Fruit fly (Drosophila melanogaster) whole organism, larva: ENCODE measurements around the gene CG18473.

Experiments
- noc ChIP-seq: fragments of 200-800 bp; sonication (Bioruptor generic); optimal IDR thresholded peaks from 3 replicates; lab custom pipeline; 2019; ENCODE audit warnings: missing biosample characterization, mild to moderate bottlenecking, missing genetic modification characterization, moderate library complexity

Gene CG18473

DNA sequence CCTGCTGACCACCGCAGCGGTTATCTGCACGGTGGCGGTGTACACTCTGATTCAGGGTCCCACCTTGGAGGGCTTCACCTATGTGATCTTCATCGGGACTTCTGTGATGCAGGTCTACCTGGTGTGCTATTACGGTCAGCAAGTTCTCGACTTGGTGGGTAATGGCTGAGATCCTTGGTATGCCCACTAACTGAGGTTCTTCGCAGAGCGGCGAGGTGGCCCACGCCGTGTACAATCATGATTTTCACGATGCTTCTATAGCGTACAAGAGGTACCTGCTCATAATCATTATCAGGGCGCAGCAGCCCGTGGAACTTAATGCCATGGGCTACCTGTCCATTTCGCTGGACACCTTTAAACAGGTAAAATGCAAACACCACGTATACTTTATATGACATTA is 36.0 kb downstream of the CG18473 start:
- no peak for TF ChIP-seq noc (tag; lab: Kevin White, UChicago)

- TF ChIP-seq noc (tag; lab: Kevin White, UChicago): peak; percentile 85
These were observed 36.9 kb downstream of the CG18473 start, which contains the start of gene CG34117 for dm6 chr3R:9399951-9400392. Gene CG34117 (minus strand): TSS chr3R:9400053.

- TF ChIP-seq noc (tag; lab: Kevin White, UChicago): peak; percentile 96
These were observed 38.1 kb downstream of the CG18473 start, which contains the start of the genes RpL34b and CG8132 for dm6 chr3R:9401127-9401603. Gene RpL34b (minus strand): TSS chr3R:9401226. Gene CG8132 (plus strand): TSS chr3R:9401495.

dm6 chr3R:9404104-9404512 is 41.0 kb downstream of the CG18473 start, which contains the start of the genes CG9356, BBIP1 and CG8135:
Gene CG9356 (minus strand): TSS chr3R:9404269.
Gene BBIP1 (plus strand): TSS chr3R:9404385.
Gene CG8135 (plus strand): TSS chr3R:9404385.
- TF ChIP-seq noc (tag; lab: Kevin White, UChicago): peak; percentile 65

DNA sequence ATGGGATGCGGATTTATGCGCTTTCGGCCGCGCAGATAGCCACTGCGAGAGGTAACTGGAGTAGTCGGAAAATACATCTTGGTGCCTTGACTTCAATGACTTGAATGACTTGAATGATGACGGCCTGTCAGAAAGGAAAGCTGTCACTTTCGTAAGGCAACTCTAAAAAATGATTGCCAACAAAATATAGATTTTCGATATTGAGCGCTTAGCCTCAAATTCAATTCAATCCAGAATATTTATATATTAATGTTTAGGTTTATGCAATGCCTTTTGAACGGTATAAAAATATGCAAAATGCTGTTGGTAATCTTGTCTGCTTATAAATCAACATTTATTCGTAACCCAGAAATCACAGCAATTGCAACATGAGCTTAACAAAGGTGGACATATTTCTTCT is 45.0 kb downstream of the CG18473 start, which contains the start of gene CG44261:
TSS of gene CG44261 (minus strand) at position 101 of the 400 bp plus-strand sequence.
- no peak for TF ChIP-seq noc (tag; lab: Kevin White, UChicago)

DNA sequence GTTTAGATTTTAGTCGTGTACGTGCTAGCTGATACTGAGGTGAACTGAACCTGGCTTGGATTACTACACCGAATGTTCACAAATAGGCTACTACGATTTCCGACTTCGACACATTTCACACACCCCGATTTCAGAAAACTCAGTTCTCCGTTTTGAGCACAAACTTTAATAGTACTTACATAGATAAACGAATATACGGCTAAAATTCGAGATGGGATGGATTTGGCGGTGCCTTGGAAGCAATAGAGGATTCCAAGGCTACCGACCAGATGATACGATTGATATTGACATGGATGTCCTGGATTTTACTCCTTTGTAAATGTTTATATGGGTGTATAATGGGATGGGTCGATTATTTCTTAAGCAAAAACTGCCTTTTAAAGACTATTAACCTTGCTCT is 47.1 kb downstream of the CG18473 start, which contains the start of gene betaTub85D:
TSS of gene betaTub85D (minus strand) at position 101 of the 400 bp plus-strand sequence.
- no peak for TF ChIP-seq noc (tag; lab: Kevin White, UChicago)

DNA sequence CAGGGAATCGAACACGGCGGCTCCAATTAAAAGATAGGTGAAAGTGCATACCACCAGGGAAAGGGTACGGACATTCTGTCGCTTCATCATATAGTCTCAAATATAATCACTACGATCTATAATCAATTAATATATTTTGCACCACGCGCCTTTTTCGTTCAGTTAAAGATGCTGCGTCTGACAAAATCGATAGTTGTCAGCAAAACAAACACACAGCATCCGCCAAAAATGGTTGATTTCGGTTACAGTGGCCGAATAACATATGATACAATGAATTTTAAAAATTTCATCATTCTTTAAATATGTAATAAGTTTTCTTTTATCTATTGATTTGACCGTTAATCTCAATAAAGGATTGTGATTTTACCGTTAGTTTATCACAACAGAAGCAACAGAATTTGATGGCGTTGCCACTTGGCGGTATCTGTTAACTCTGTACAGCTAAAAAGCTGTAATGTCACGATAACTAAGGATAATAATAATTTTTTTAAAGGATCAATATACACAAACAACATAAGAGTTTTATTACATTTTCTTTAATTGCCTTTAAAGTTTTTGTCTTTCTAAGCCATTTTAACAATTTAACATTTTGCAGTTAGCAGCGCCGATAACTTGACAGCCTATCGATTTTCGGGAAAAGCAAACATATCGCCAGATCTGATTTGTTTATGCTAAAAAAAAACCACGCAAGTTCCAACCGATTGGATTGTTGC is 49.0 kb downstream of the CG18473 start, which contains the start of the genes Task7 and alpha-Man-IIa:
TSS of gene Task7 (minus strand) at position 366 of the 713 bp plus-strand sequence.
TSS of gene alpha-Man-IIa (plus strand) at position 621 of the 713 bp plus-strand sequence.
- no peak for TF ChIP-seq noc (tag; lab: Kevin White, UChicago)
